Fruit fly (Drosophila melanogaster) S2 (cell line): ENCODE measurements around the gene mor.

Experiments
- CG8478 ChIP-seq: fragments of >200 bp; optimal IDR thresholded peaks from 2 replicates; lab custom pipeline; 2018
- CTCF ChIP-seq, 2 experiments: fragments of >200 bp; optimal IDR thresholded peaks; 2 replicates each; lab custom pipeline; 2018

DNA sequence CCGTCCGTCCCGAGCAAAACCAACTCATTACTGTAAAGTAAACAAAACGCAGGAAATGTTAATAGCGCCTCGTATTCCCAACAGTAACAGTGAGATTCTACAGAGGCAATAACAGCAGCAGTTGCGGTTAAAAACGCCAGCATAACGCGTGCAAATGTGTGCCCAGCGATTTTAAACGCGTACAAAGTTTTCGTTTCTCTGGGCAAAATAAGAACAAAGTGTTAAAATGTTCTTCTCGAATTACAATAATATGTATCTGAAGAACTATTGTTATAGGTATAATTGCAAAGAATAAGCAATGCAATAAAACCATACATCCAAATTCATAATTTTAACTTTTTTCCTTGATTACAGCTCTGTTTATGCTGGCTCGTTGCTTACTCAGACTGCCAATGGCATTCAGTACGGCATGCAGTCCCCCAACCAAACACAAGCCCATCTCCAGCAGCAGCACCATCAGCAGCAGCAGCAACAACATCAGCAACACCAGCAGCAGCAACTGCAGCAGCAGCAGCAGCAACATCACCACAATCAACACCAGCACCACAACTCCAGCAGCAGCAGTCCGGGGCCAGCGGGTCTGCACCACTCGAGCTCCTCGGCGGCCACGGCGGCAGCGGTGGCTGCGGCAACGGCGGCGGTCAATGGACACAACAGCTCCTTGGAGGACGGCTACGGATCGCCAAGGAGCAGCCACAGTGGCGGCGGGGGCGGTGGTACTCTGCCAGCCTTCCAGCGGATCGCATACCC, 26.4 kb upstream of the mor start:
- TF ChIP-seq CTCF (optimal IDR thresholded peaks at IDR 0.05; lab: Kevin White, UChicago) = no peak
- no peak for TF ChIP-seq CG8478 (lab: Kevin White, UChicago)
